Worm (Caenorhabditis elegans): Measurements from ENCODE around the gene lea-1.

The lea-1 gene

DNA sequence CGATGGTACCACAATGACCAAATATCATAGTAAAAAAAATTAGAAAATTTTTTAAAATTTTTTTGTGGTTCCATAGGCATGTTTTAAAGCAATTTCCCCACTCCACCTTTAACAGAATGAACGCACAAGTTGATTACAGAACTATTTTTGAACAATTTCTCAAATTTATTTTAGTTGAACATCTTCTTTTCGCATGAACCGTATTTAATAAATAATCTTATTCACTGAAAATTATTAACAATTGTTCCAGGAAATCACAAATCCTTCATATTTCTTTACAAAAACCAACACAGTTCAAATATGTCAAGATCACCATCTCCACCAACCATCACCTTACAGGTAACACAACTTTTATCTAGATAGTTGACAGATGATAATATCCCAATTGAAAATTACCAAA is at the start of gene lea-1:
Gene lea-1 (plus strand): TSS at position 301 of the 400 bp plus-strand sequence.
- TF ChIP-seq zip-8 (tag; optimal IDR thresholded peaks at IDR 0.05) (no peak), elt-1 (tag; optimal IDR thresholded peaks at IDR 0.05; ENCODE audit: borderline replicate concordance, insufficient read depth) (no peak), nhr-76 (tag; optimal IDR thresholded peaks at IDR 0.05) (no peak), ham-2 (GFP tag; optimal IDR thresholded peaks at IDR 0.05) (no peak), tbx-8 (GFP tag; optimal IDR thresholded peaks at IDR 0.05) (no peak), nhr-12 (tag; optimal IDR thresholded peaks at IDR 0.05) (no peak), elt-3 (tag; optimal IDR thresholded peaks at IDR 0.05) (no peak)

DNA sequence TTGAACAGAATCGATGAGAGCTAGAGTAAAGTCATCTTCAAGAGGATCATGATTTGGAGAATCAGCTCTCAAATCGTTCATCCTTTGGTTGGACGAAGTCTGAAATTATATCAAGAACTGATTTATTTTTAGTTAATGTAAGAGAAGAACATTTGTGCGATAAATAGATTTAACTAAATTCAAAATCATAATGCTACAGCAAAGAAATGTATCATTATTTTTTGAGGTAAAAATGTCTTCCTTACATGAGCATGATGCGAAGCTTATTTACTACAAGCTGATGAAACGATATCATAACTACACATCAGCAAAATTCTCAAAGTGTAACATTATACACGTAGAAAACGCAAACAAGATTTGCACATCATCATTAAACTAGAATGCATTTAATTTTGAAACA is 49.3 kb upstream of the lea-1 start, which contains the start of gene madf-4:
Gene madf-4 (minus strand): TSS at position 101 of the 400 bp plus-strand sequence.
- TF ChIP-seq ceh-43 (GFP tag; optimal IDR thresholded peaks at IDR 0.05) (no peak), tbx-8 (GFP tag; optimal IDR thresholded peaks at IDR 0.05) (no peak), hlh-1 (tag; optimal IDR thresholded peaks at IDR 0.05) (no peak), nhr-237 (tag; optimal IDR thresholded peaks at IDR 0.05) (no peak), nhr-28 (tag; optimal IDR thresholded peaks at IDR 0.05) (no peak), snpc-4 (tag; optimal IDR thresholded peaks at IDR 0.05) (no peak), unc-62 (GFP tag; optimal IDR thresholded peaks at IDR 0.05) (no peak), sptf-1 (tag; optimal IDR thresholded peaks at IDR 0.05) (no peak), elt-1 (tag; optimal IDR thresholded peaks at IDR 0.05; ENCODE audit: borderline replicate concordance, insufficient read depth) (no peak), mab-5 (tag; optimal IDR thresholded peaks at IDR 0.05) (no peak), ceh-83 (GFP tag; optimal IDR thresholded peaks at IDR 0.05) (no peak)

DNA sequence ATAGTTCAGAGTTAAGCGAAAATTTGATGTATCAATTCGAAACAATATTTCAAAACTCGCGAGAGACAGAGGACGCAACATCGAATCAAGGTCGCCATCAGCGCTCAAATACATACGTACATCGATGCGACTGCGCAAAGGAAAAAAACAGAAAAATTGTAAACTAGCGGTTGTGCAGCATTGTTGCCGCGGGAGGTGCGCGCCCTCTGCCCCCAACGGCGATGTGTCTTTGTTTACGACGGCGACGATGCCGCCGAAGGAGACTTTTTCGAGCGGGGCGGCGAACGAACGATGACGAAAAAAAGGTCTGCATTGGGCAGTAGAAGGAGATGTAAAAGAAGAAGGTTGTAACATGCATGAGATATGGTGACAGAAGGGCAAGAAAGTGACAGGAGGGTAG is 48.8 kb upstream of the lea-1 start:
- TF ChIP-seq nhr-28 (tag; optimal IDR thresholded peaks at IDR 0.05) (no peak), lsy-2 (tag; optimal IDR thresholded peaks at IDR 0.05) (no peak), snpc-4 (tag; optimal IDR thresholded peaks at IDR 0.05) (no peak), mab-5 (tag; optimal IDR thresholded peaks at IDR 0.05) (no peak), ceh-43 (GFP tag; optimal IDR thresholded peaks at IDR 0.05) (no peak), blmp-1 (tag; optimal IDR thresholded peaks at IDR 0.05) (no peak), nhr-12 (tag; optimal IDR thresholded peaks at IDR 0.05) (no peak)

DNA sequence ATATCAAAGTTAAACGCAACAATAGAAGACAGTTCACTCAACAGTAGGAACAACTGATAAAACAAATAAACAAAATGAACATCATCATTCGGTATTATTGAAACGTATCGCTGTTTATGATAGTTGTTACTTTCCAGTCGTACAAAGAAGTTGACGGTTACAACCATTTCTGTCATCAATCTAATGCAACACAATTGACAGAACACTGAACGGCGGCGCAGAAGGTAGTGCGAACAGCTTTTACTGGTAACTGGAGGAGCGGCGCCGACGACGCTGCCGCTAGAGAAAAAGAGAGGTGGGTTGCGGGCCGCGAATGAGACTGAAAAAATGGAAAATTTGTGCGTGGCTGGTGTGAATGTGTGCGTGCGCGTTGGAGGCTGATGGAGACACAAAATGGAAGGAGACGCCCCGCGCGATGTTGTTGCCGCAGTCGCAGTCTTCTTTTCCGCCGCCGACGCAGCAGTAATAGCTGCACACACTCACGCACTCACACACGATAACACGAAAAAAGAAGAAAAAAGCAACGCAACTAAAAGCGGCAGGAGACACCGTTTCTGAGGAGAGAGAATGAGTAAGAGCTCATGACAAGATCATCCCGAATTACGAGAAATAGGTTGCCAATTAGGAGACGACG is 47.5 kb upstream of the lea-1 start:
- TF ChIP-seq hlh-1 (tag; optimal IDR thresholded peaks at IDR 0.05) (no peak), nhr-237 (tag; optimal IDR thresholded peaks at IDR 0.05) (no peak), ham-2 (GFP tag; optimal IDR thresholded peaks at IDR 0.05) (no peak), lin-32 (GFP tag; optimal IDR thresholded peaks at IDR 0.05) (no peak), unc-120 (tag; optimal IDR thresholded peaks at IDR 0.05; ENCODE audit: poor library complexity, severe bottlenecking) (no peak), sptf-1 (tag; optimal IDR thresholded peaks at IDR 0.05) (peak; percentile 0), ztf-11 (tag; optimal IDR thresholded peaks at IDR 0.05) (no peak)

DNA sequence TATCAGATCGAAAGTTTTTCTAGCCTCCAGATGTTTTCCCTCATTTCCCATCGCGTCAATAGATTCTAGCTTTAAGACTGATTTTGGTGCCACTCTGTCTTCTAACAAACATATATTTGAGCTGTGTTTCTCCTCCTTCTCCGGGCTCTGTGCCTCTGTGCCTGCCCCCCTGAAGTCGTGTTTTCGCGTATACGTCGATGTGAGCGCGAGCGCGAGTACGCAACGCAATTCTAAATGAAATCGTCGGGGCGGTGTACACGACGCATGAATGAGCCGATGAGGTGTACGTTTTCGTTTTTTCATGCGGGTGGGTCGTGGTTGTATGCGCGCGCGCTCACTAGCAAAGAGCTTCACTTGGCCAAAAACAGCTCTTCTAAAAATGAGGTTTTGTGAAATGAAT is 45.8 kb upstream of the lea-1 start:
- TF ChIP-seq nhr-76 (tag; optimal IDR thresholded peaks at IDR 0.05), result no peak
- TF ChIP-seq unc-39 (tag; optimal IDR thresholded peaks at IDR 0.05), result no peak
- no peak for TF ChIP-seq blmp-1 (tag; optimal IDR thresholded peaks at IDR 0.05)
- no peak for TF ChIP-seq ham-2 (GFP tag; optimal IDR thresholded peaks at IDR 0.05)
- TF ChIP-seq mep-1 (tag; optimal IDR thresholded peaks at IDR 0.05), result no peak
- TF ChIP-seq sptf-1 (tag; optimal IDR thresholded peaks at IDR 0.05), result no peak

DNA sequence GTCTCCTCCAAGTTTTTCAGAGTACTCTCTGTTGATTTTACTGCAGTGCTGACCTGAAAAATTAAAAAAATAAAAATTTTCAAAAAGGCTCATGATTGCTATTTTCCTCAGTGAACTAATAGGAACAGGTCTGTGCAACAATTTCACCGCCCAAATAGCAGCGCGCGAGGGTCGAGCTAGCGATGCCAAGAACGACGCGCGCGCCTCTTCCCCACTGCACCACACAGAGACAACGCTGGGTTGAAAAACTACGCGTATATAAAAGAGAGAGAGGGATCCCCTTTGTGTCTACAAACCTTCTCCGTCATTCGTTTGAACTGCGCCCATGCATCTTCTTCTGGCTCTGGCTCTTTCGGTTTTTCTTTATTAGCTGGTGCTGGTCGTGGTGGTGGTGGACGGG is 41.6 kb upstream of the lea-1 start:
- TF ChIP-seq M03D4.4 (tag; optimal IDR thresholded peaks at IDR 0.05), result peak; percentile 95
- no peak for TF ChIP-seq nhr-237 (tag; optimal IDR thresholded peaks at IDR 0.05)
- no peak for TF ChIP-seq nhr-2 (tag; optimal IDR thresholded peaks at IDR 0.05)
- peak; percentile 53 for TF ChIP-seq mep-1 (tag; optimal IDR thresholded peaks at IDR 0.05)
- peak; percentile 58 for TF ChIP-seq lin-13 (tag; optimal IDR thresholded peaks at IDR 0.05)
- peak; percentile 86 for TF ChIP-seq flh-1 (GFP tag; optimal IDR thresholded peaks at IDR 0.05)
- TF ChIP-seq nhr-76 (tag; optimal IDR thresholded peaks at IDR 0.05), result no peak
- peak; percentile 51 for TF ChIP-seq unc-62 (GFP tag; optimal IDR thresholded peaks at IDR 0.05)
- peak; percentile 93 for TF ChIP-seq cnd-1 (tag; optimal IDR thresholded peaks at IDR 0.05)
- no peak for TF ChIP-seq elt-1 (tag; optimal IDR thresholded peaks at IDR 0.05; ENCODE audit: borderline replicate concordance, insufficient read depth)
- TF ChIP-seq snpc-4 (tag; optimal IDR thresholded peaks at IDR 0.05), result no peak
- TF ChIP-seq ham-2 (GFP tag; optimal IDR thresholded peaks at IDR 0.05), result peak; percentile 88
- TF ChIP-seq nhr-12 (tag; optimal IDR thresholded peaks at IDR 0.05), result no peak
- no peak for TF ChIP-seq elt-3 (tag; optimal IDR thresholded peaks at IDR 0.05)
- peak; percentile 92 for TF ChIP-seq lin-32 (GFP tag; optimal IDR thresholded peaks at IDR 0.05)
- peak; percentile 94 for TF ChIP-seq ceh-83 (GFP tag; optimal IDR thresholded peaks at IDR 0.05)
- TF ChIP-seq unc-120 (tag; optimal IDR thresholded peaks at IDR 0.05; ENCODE audit: poor library complexity, severe bottlenecking), result peak; percentile 88
- peak; percentile 93 for TF ChIP-seq ceh-43 (GFP tag; optimal IDR thresholded peaks at IDR 0.05)
- TF ChIP-seq pha-4 (tag; optimal IDR thresholded peaks at IDR 0.05), result peak; percentile 72
- peak; percentile 89 for TF ChIP-seq tbx-8 (GFP tag; optimal IDR thresholded peaks at IDR 0.05)
- TF ChIP-seq zip-8 (tag; optimal IDR thresholded peaks at IDR 0.05), result no peak
- peak; percentile 30 for TF ChIP-seq nhr-28 (tag; optimal IDR thresholded peaks at IDR 0.05)
- TF ChIP-seq ces-1 (GFP tag; optimal IDR thresholded peaks at IDR 0.05), result no peak
- TF ChIP-seq blmp-1 (tag; optimal IDR thresholded peaks at IDR 0.05), result no peak
- TF ChIP-seq mab-5 (tag; optimal IDR thresholded peaks at IDR 0.05), result no peak
- peak; percentile 44 for TF ChIP-seq unc-39 (tag; optimal IDR thresholded peaks at IDR 0.05)
- TF ChIP-seq lsy-2 (tag; optimal IDR thresholded peaks at IDR 0.05), result peak; percentile 28
- peak; percentile 96 for TF ChIP-seq mls-2 (tag; optimal IDR thresholded peaks at IDR 0.05)
- TF ChIP-seq sem-2 (GFP tag; optimal IDR thresholded peaks at IDR 0.05), result peak; percentile 89
- TF ChIP-seq ztf-11 (tag; optimal IDR thresholded peaks at IDR 0.05), result peak; percentile 25
- TF ChIP-seq ceh-39 (tag; optimal IDR thresholded peaks at IDR 0.05), result no peak
- TF ChIP-seq hlh-1 (tag; optimal IDR thresholded peaks at IDR 0.05), result peak; percentile 15
- TF ChIP-seq drap-1 (GFP tag; optimal IDR thresholded peaks at IDR 0.05), result peak; percentile 97
